Worm (Caenorhabditis elegans): ENCODE measurements around the gene nspc-16.
A peak's percentile ranks its signal among the peaks of the same experiment; 100 is the strongest.

nspc-16 gene

ce11 chrX:14525325-14526305 is 2.2 kb downstream of the nspc-16 start (continued):
- TF ChIP-seq ztf-3 (GFP tag; optimal IDR thresholded peaks at IDR 0.05) = peak; percentile 95
- TF ChIP-seq tbx-9 (tag; optimal IDR thresholded peaks at IDR 0.05; ENCODE audit: borderline replicate concordance) = no peak
- peak; percentile 48; the same call in 1 of the 2 replicates for TF ChIP-seq Y67H2A.10 (GFP tag; conservative IDR thresholded peaks at IDR 0.05)
- TF ChIP-seq tlf-1 (GFP tag; optimal IDR thresholded peaks at IDR 0.05) = peak; percentile 99
- peak; percentile 98 for TF ChIP-seq F23B12.7 (tag; optimal IDR thresholded peaks at IDR 0.05; ENCODE audit: insufficient read depth)
- peak; percentile 67 for TF ChIP-seq snpc-4 (GFP tag; optimal IDR thresholded peaks at IDR 0.05)
- peak; percentile 43 to 93 (median 89) for TF ChIP-seq snpc-4 (tag; optimal IDR thresholded peaks at IDR 0.05)
- peak; percentile 70 for TF ChIP-seq attf-5 (GFP tag; optimal IDR thresholded peaks at IDR 0.05)
- peak; percentile 96 for TF ChIP-seq C17E4.6 (GFP tag; IDR thresholded peaks at IDR 0.05)
- TF ChIP-seq egrh-3 (GFP tag; IDR thresholded peaks at IDR 0.05) = no peak
- TF ChIP-seq C06A6.2 (GFP tag; conservative IDR thresholded peaks at IDR 0.05) = peak; percentile 98
- TF ChIP-seq lsy-27 (tag; optimal IDR thresholded peaks at IDR 0.05; ENCODE audit: borderline replicate concordance, insufficient read depth) = peak; percentile 66
- TF ChIP-seq lin-35 (GFP tag; optimal IDR thresholded peaks at IDR 0.05) = peak in 2 of 3 experiments; percentile 83 to 99
- no peak for TF ChIP-seq him-1 (tag; optimal IDR thresholded peaks at IDR 0.05)
- TF ChIP-seq dox-1 (GFP tag; IDR thresholded peaks at IDR 0.05) = peak; percentile 99
- TF ChIP-seq aptf-3 (GFP tag; IDR thresholded peaks at IDR 0.05) = no peak
- no peak for TF ChIP-seq D2030.7 (GFP tag; IDR thresholded peaks at IDR 0.05)
- TF ChIP-seq hmg-1.2 (GFP tag; IDR thresholded peaks at IDR 0.05) = peak; percentile 87
- no peak for TF ChIP-seq Y79H2A.3 (GFP tag; conservative IDR thresholded peaks at IDR 0.05)
- peak; percentile 97 for TF ChIP-seq madf-10 (tag; optimal IDR thresholded peaks at IDR 0.05)
- TF ChIP-seq unc-130 (GFP tag; optimal IDR thresholded peaks at IDR 0.05) = peak; percentile 32
- peak; percentile 98 for TF ChIP-seq Y53G8AR.9 (GFP tag; conservative IDR thresholded peaks at IDR 0.05)
- peak; percentile 98 for TF ChIP-seq cebp-2 (GFP tag; IDR thresholded peaks at IDR 0.05)
- peak; percentile 98 for TF ChIP-seq ztf-22 (GFP tag; optimal IDR thresholded peaks at IDR 0.05)
- peak; percentile 58; the same call in 1 of the 2 replicates for TF ChIP-seq attf-3 (GFP tag; conservative IDR thresholded peaks at IDR 0.05)
- TF ChIP-seq madf-3 (GFP tag; IDR thresholded peaks at IDR 0.05) = peak; percentile 88
- peak; percentile 95 for TF ChIP-seq egl-44 (GFP tag; IDR thresholded peaks at IDR 0.05)
- TF ChIP-seq hlh-26 (GFP tag; conservative IDR thresholded peaks at IDR 0.05) = no peak
- 0 out of 2 replicates have a peak, but pooled peaks have one; percentile 68 for TF ChIP-seq bed-1 (GFP tag; IDR thresholded peaks at IDR 0.05)
- TF ChIP-seq nfya-1 (tag; optimal IDR thresholded peaks at IDR 0.05; ENCODE audit: borderline replicate concordance, insufficient read depth) = no peak
- TF ChIP-seq cebp-1 (GFP tag; IDR thresholded peaks at IDR 0.05) = peak; percentile 82
- peak; percentile 98 for TF ChIP-seq cebp-1 (tag; optimal IDR thresholded peaks at IDR 0.05)
- TF ChIP-seq madf-6 (GFP tag; IDR thresholded peaks at IDR 0.05) = no peak
- peak; percentile 92 for TF ChIP-seq lin-54 (GFP tag; optimal IDR thresholded peaks at IDR 0.05)
- no peak for TF ChIP-seq dpl-1 (GFP tag; optimal IDR thresholded peaks at IDR 0.05)
- TF ChIP-seq repo-1 (tag; optimal IDR thresholded peaks at IDR 0.05) = peak; percentile 100
- TF ChIP-seq nhr-27 (tag; optimal IDR thresholded peaks at IDR 0.05) = peak; percentile 95
- peak; percentile 95 for TF ChIP-seq nhr-120 (GFP tag; IDR thresholded peaks at IDR 0.05)
- no peak for TF ChIP-seq fkh-3 (tag; optimal IDR thresholded peaks at IDR 0.05)
- no peak for TF ChIP-seq snpc-3.4 (tag; optimal IDR thresholded peaks at IDR 0.05)
- peak; percentile 97 for TF ChIP-seq egl-18 (GFP tag; IDR thresholded peaks at IDR 0.05)
- peak; percentile 80 for TF ChIP-seq ztf-18 (tag; optimal IDR thresholded peaks at IDR 0.05)
- peak; percentile 97 for TF ChIP-seq F22D6.2 (tag; optimal IDR thresholded peaks at IDR 0.05)
- TF ChIP-seq pbrm-1 (GFP tag; IDR thresholded peaks at IDR 0.05) = peak; percentile 97
- TF ChIP-seq rec-8 (tag; optimal IDR thresholded peaks at IDR 0.05) = peak in 1 of 2 experiments; percentile 34

All from whole organism, young adult.